Worm (Caenorhabditis elegans): ENCODE data around the gene dgk-2.

Gene dgk-2

ce11 chrX:4549853-4550596, 45.8 kb upstream of the dgk-2 start, which contains the start of gene C07A12.18:
TSS of gene C07A12.18 (minus strand) at chrX:4549903.
- TF ChIP-seq gmeb-2 (tag; optimal IDR thresholded peaks at IDR 0.05) (no peak), mec-3 (tag; optimal IDR thresholded peaks at IDR 0.05; ENCODE audit: borderline replicate concordance) (no peak), nfya-1 (tag; optimal IDR thresholded peaks at IDR 0.05) (no peak), ceh-18 (tag; optimal IDR thresholded peaks at IDR 0.05) (no peak), pha-4 (tag; optimal IDR thresholded peaks at IDR 0.05) (no peak), hlh-6 (tag; optimal IDR thresholded peaks at IDR 0.05) (no peak)

DNA sequence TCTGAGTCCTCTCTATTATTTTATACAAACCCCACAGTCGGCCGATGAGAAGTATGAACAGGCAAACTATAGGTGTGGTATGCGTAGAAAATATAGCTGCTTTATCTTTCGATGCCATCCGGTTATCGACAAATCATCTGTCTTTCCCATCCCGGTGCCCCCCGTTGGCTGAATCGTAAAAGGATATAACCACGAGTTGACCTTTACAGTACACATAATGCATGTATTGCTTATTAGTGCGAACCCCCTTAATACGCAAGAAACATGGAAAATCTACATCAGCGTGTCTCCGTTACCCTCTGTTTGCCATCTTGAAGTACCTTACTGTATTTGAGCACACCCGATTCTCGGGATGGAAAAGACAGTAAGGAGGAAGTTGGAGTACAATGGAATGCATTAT, 44.7 kb upstream of the dgk-2 start:
- TF ChIP-seq fax-1 (tag; optimal IDR thresholded peaks at IDR 0.05) (no peak), pag-3 (tag; optimal IDR thresholded peaks at IDR 0.05; ENCODE audit: borderline replicate concordance) (no peak), sdc-2 (tag; optimal IDR thresholded peaks at IDR 0.05) (no peak), sox-4 (tag; optimal IDR thresholded peaks at IDR 0.05) (no peak)

- TF ChIP-seq ztf-16 (tag; optimal IDR thresholded peaks at IDR 0.05) (no peak), hlh-13 (GFP tag; optimal IDR thresholded peaks at IDR 0.05) (no peak), fkh-10 (GFP tag; optimal IDR thresholded peaks at IDR 0.05) (no peak), C08G9.2 (tag; optimal IDR thresholded peaks at IDR 0.05) (no peak), pqm-1 (tag; optimal IDR thresholded peaks at IDR 0.05) (no peak), unc-55 (GFP tag; optimal IDR thresholded peaks at IDR 0.05) (no peak), fax-1 (tag; optimal IDR thresholded peaks at IDR 0.05) (no peak), ceh-2 (tag; optimal IDR thresholded peaks at IDR 0.05) (no peak), nfya-1 (tag; optimal IDR thresholded peaks at IDR 0.05) (no peak), hlh-30 (tag; optimal IDR thresholded peaks at IDR 0.05; ENCODE audit: insufficient read depth) (no peak)
Observed at ce11 chrX:4544543-4544942, 40.4 kb upstream of the dgk-2 start, which contains the start of gene C07A12.2. TSS of gene C07A12.2 (plus strand) at chrX:4544843.

ce11 chrX:4534112-4534511, 29.9 kb upstream of the dgk-2 start:
- TF ChIP-seq sox-2 (GFP tag; IDR thresholded peaks at IDR 0.05), result no peak
- TF ChIP-seq gmeb-2 (tag; optimal IDR thresholded peaks at IDR 0.05), result no peak
- no peak for TF ChIP-seq lim-6 (tag; optimal IDR thresholded peaks at IDR 0.05)
- TF ChIP-seq ceh-2 (tag; optimal IDR thresholded peaks at IDR 0.05), result no peak
- TF ChIP-seq fax-1 (tag; optimal IDR thresholded peaks at IDR 0.05), result no peak
- TF ChIP-seq ztf-16 (tag; optimal IDR thresholded peaks at IDR 0.05), result no peak
- no peak for TF ChIP-seq nhr-232 (tag; optimal IDR thresholded peaks at IDR 0.05)
- TF ChIP-seq ref-2 (tag; optimal IDR thresholded peaks at IDR 0.05), result no peak

DNA sequence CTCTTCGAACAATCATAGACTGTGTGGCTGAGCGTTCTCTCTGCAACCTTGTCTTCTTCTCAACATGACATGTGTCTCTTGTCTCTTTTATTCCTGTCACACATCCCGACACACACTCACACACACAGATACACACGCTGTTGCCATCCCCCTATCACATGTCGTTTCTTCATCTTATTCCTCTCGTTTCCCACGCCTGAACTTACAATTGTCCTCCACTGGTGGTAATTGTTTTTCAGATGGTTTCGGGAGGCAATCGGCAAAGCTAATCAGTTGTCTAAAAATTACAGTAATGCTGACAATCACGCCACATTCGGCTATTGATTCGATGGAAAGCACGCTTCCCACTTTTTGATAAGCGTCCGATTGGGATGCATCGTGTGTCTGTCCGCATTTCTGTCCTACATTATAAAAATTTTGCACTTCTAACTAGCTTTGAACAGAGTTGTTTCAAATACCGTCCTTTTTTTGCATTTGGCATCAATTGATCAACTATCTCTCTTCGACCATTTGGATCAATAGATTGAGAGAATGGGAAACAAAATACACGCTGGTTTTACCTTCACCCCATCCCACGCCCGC, 28.1 kb upstream of the dgk-2 start, which contains the start of gene nhr-35:
nhr-35 (plus strand) TSS at position 532 of the 582 bp plus-strand sequence.
- TF ChIP-seq nfya-1 (tag; optimal IDR thresholded peaks at IDR 0.05), result peak; percentile 20
- TF ChIP-seq ceh-18 (tag; optimal IDR thresholded peaks at IDR 0.05), result peak; percentile 56
- TF ChIP-seq hlh-30 (tag; optimal IDR thresholded peaks at IDR 0.05; ENCODE audit: insufficient read depth), result peak; percentile 92
- no peak for TF ChIP-seq sdc-2 (tag; optimal IDR thresholded peaks at IDR 0.05)
- peak; percentile 39 for TF ChIP-seq tbx-2 (tag; optimal IDR thresholded peaks at IDR 0.05)
- peak; percentile 23 for TF ChIP-seq rnt-1 (tag; optimal IDR thresholded peaks at IDR 0.05)
- no peak for TF ChIP-seq unc-86 (tag; optimal IDR thresholded peaks at IDR 0.05)
- peak; percentile 19 for TF ChIP-seq ceh-19 (GFP tag; optimal IDR thresholded peaks at IDR 0.05)
- TF ChIP-seq C38D4.7 (GFP tag; optimal IDR thresholded peaks at IDR 0.05), result no peak
- TF ChIP-seq hlh-6 (tag; optimal IDR thresholded peaks at IDR 0.05), result peak; percentile 2
- TF ChIP-seq elt-2 (tag; optimal IDR thresholded peaks at IDR 0.05), result peak; percentile 33
- TF ChIP-seq unc-55 (GFP tag; optimal IDR thresholded peaks at IDR 0.05), result peak; percentile 90

ce11 chrX:4530426-4531044, 26.3 kb upstream of the dgk-2 start:
- no peak for TF ChIP-seq fkh-6 (tag; optimal IDR thresholded peaks at IDR 0.05)
- no peak for TF ChIP-seq fax-1 (tag; optimal IDR thresholded peaks at IDR 0.05)
- TF ChIP-seq fkh-10 (GFP tag; optimal IDR thresholded peaks at IDR 0.05), result no peak
- no peak for TF ChIP-seq ttx-3 (tag; optimal IDR thresholded peaks at IDR 0.05)
- no peak for TF ChIP-seq hlh-8 (tag; optimal IDR thresholded peaks at IDR 0.05)
- no peak for TF ChIP-seq ahr-1 (tag; optimal IDR thresholded peaks at IDR 0.05)
- no peak for TF ChIP-seq sdc-2 (tag; optimal IDR thresholded peaks at IDR 0.05)
- no peak for TF ChIP-seq hlh-13 (GFP tag; optimal IDR thresholded peaks at IDR 0.05)
- TF ChIP-seq ceh-24 (tag; optimal IDR thresholded peaks at IDR 0.05), result no peak
- TF ChIP-seq K09A11.1 (tag; optimal IDR thresholded peaks at IDR 0.05; ENCODE audit: insufficient read depth), result no peak
- TF ChIP-seq ztf-16 (tag; optimal IDR thresholded peaks at IDR 0.05), result no peak
- no peak for TF ChIP-seq ceh-14 (tag; optimal IDR thresholded peaks at IDR 0.05)
- TF ChIP-seq ceh-9 (tag; optimal IDR thresholded peaks at IDR 0.05), result no peak
- TF ChIP-seq ceh-2 (tag; optimal IDR thresholded peaks at IDR 0.05), result no peak
- TF ChIP-seq T23F11.4 (GFP tag; optimal IDR thresholded peaks at IDR 0.05), result no peak
- TF ChIP-seq pros-1 (tag; optimal IDR thresholded peaks at IDR 0.05), result no peak
